Worm (Caenorhabditis elegans) whole organism, L4 larva: ENCODE measurements around the gene ZK666.12.
"Not testable (repeated sequence)": the region's sequence is repeated elsewhere in the genome, so short reads cannot be mapped to it uniquely, and the experiment has no call there.

Experiments
- Y48G9A.11 ChIP-seq: fragments of 200-800 bp; sonication (Bioruptor generic); IDR thresholded peaks from 2 replicates; pipeline ENCODE4 v1.3.6; 2022; ENCODE audit warnings: missing genetic modification reagents, missing genetic modification characterization, missing compliant biosample characterization
- daf-8 ChIP-seq: fragments of 200-800 bp; sonication (Bioruptor generic); IDR thresholded peaks from 2 replicates; pipeline ENCODE4 v1.3.6; 2022; ENCODE audit warnings: missing genetic modification characterization, missing compliant biosample characterization
- pha-4 ChIP-seq, 2 experiments: fragments of 150-350 bp in 1 of 2; fragments of 200-800 bp in 1 of 2; sonication (Bioruptor generic) in 1 of 2; IDR thresholded peaks in 1 of 2; optimal IDR thresholded peaks in 1 of 2; 2 replicates each; pipeline versions ENCODE4 v1.3.6 to Lab custom; 2014 to 2022; ENCODE audit warnings: missing genetic modification characterization in 2 of 2, missing genetic modification reagents in 2 of 2, missing biosample characterization in 1 of 2, missing compliant biosample characterization in 1 of 2
- snpc-4 ChIP-seq: fragments of 150-350 bp; optimal IDR thresholded peaks from 2 replicates; lab custom pipeline; 2014; ENCODE audit warnings: missing biosample characterization, missing genetic modification characterization

ce11 chrII:10493034-10493433 lies 3.0 kb upstream of the ZK666.12 start, which contains the start of gene ZK666.8:
- not testable (repeated sequence) for TF ChIP-seq daf-8; snpc-4; pha-4 (GFP tag; IDR thresholded peaks at IDR 0.05; lab: Robert Waterston, UW); pha-4 (tag; optimal IDR thresholded peaks at IDR 0.05; lab: Kevin White, UChicago); Y48G9A.11
